Fruit fly (Drosophila melanogaster) whole organism, pupa: ENCODE measurements around the gene sing.

Experiments
- CG10348 ChIP-seq: fragments of 200-800 bp; sonication (Bioruptor generic); IDR thresholded peaks from 2 replicates; pipeline ENCODE4 v1.3.6; 2022; ENCODE audit warnings: missing biosample characterization, missing genetic modification characterization
- CG12605 ChIP-seq: fragments of 200-800 bp; sonication (Bioruptor generic); IDR thresholded peaks from 2 replicates; pipeline ENCODE4 v1.3.6; 2022; ENCODE audit warnings: missing biosample characterization, missing genetic modification characterization
- CG13204 ChIP-seq: fragments of 200-800 bp; sonication (Bioruptor generic); optimal IDR thresholded peaks from 2 replicates; lab custom pipeline; 2018; ENCODE audit warnings: missing biosample characterization, mild to moderate bottlenecking, missing genetic modification characterization, moderate library complexity
- CG14655 ChIP-seq: fragments of 200-800 bp; sonication (Bioruptor generic); optimal IDR thresholded peaks from 3 replicates; lab custom pipeline; 2017; ENCODE audit warnings: mild to moderate bottlenecking, missing biosample characterization, missing genetic modification reagents, missing genetic modification characterization
- CG15710 ChIP-seq: fragments of 200-800 bp; sonication (Bioruptor generic); optimal IDR thresholded peaks from 2 replicates; lab custom pipeline; 2018; ENCODE audit warnings: missing biosample characterization, mild to moderate bottlenecking, missing genetic modification characterization, moderate library complexity
- CG17806 ChIP-seq: fragments of 200-800 bp; sonication (Bioruptor generic); optimal IDR thresholded peaks from 2 replicates; lab custom pipeline; 2018; ENCODE audit warnings: missing biosample characterization, mild to moderate bottlenecking, missing genetic modification characterization, moderate library complexity
- CG32121 ChIP-seq: fragments of 200-800 bp; sonication (Bioruptor generic); IDR thresholded peaks from 2 replicates; pipeline ENCODE4 v1.3.6; 2022; ENCODE audit warnings: missing biosample characterization, missing genetic modification characterization
- CG34367 ChIP-seq: fragments of 200-800 bp; sonication (Bioruptor generic); optimal IDR thresholded peaks from 2 replicates; lab custom pipeline; 2018; ENCODE audit warnings: missing biosample characterization, mild to moderate bottlenecking, missing genetic modification characterization
- CG4496 ChIP-seq: fragments of 200-800 bp; sonication (Bioruptor generic); IDR thresholded peaks from 3 replicates; pipeline ENCODE4 v1.3.6; 2022; ENCODE audit warnings: missing biosample characterization, missing genetic modification characterization
- CG8159 ChIP-seq: fragments of 200-800 bp; sonication (Bioruptor generic); optimal IDR thresholded peaks from 3 replicates; lab custom pipeline; 2018; ENCODE audit warnings: missing biosample characterization, mild to moderate bottlenecking, missing genetic modification characterization, moderate library complexity
- CG8301 ChIP-seq: fragments of 200-800 bp; sonication (Bioruptor generic); optimal IDR thresholded peaks from 2 replicates; lab custom pipeline; 2018; ENCODE audit warnings: missing biosample characterization, mild to moderate bottlenecking, missing genetic modification characterization
- CG9948 ChIP-seq: fragments of 200-800 bp; sonication (Bioruptor generic); optimal IDR thresholded peaks from 2 replicates; lab custom pipeline; 2018; ENCODE audit warnings: missing biosample characterization, mild to moderate bottlenecking, missing genetic modification characterization, moderate library complexity
- D1 ChIP-seq: fragments of 200-800 bp; sonication (Bioruptor generic); optimal IDR thresholded peaks from 2 replicates; lab custom pipeline; 2018; ENCODE audit warnings: missing biosample characterization, mild to moderate bottlenecking, missing genetic modification characterization, moderate library complexity
- EcR ChIP-seq: fragments of 200-800 bp; sonication (Bioruptor generic); optimal IDR thresholded peaks from 3 replicates; lab custom pipeline; 2019; ENCODE audit warnings: missing biosample characterization, missing genetic modification characterization, mild to moderate bottlenecking, moderate library complexity, missing genetic modification reagents
- Ets98B ChIP-seq: fragments of 200-800 bp; sonication (Bioruptor generic); IDR thresholded peaks from 2 replicates; pipeline ENCODE4 v1.3.6; 2022; ENCODE audit warnings: missing biosample characterization, missing genetic modification characterization
- Pif1A ChIP-seq: fragments of 200-800 bp; sonication (Bioruptor generic); optimal IDR thresholded peaks from 3 replicates; lab custom pipeline; 2016; ENCODE audit warnings: missing biosample characterization, missing genetic modification characterization
- Pif1B ChIP-seq: fragments of 200-800 bp; sonication (Bioruptor generic); optimal IDR thresholded peaks from 3 replicates; lab custom pipeline; 2016; ENCODE audit warnings: missing biosample characterization, missing genetic modification characterization
- Snoo ChIP-seq: fragments of 200-800 bp; sonication (Bioruptor generic); optimal IDR thresholded peaks from 3 replicates; lab custom pipeline; 2017; ENCODE audit warnings: missing biosample characterization, mild to moderate bottlenecking, missing genetic modification characterization, inconsistent platforms
- fd96Ca ChIP-seq: fragments of 200-800 bp; sonication (Bioruptor generic); IDR thresholded peaks from 3 replicates; pipeline ENCODE4 v1.3.6; 2022; ENCODE audit warnings: missing biosample characterization, missing genetic modification characterization
- gl ChIP-seq: fragments of 200-800 bp; sonication (Bioruptor generic); optimal IDR thresholded peaks from 2 replicates; lab custom pipeline; 2018; ENCODE audit warnings: missing biosample characterization, mild to moderate bottlenecking, missing genetic modification characterization
- rn ChIP-seq: fragments of 200-800 bp; sonication (Bioruptor generic); IDR thresholded peaks from 2 replicates; pipeline ENCODE4 v1.3.6; 2022; ENCODE audit warnings: missing biosample characterization, missing genetic modification characterization

The sing gene

dm6 chrX:16683765-16684164 is 4.7 kb downstream of the sing start, which contains the start of gene Axs:
Axs (minus strand) TSS chrX:16683895.
- TF ChIP-seq CG12605 (GFP tag; lab: Robert Waterston, UW), result no peak
- TF ChIP-seq CG4496 (GFP tag; lab: Robert Waterston, UW), result 0 out of 3 replicates have a peak, but pooled peaks have one; percentile 13

dm6 chrX:16687400-16688105 is 8.5 kb downstream of the sing start:
- TF ChIP-seq fd96Ca (GFP tag; lab: Robert Waterston, UW) (no peak), rn (no peak), Snoo (no peak), CG13204 (GFP tag; lab: Kevin White, UChicago) (no peak), CG9948 (tag; lab: Kevin White, UChicago) (no peak), CG8301 (no peak), CG15710 (no peak), CG4496 (GFP tag; lab: Robert Waterston, UW) (no peak), CG17806 (tag; lab: Kevin White, UChicago) (no peak), Pif1A (GFP tag; lab: Kevin White, UChicago) (no peak), CG12605 (GFP tag; lab: Robert Waterston, UW) (no peak), D1 (tag; lab: Kevin White, UChicago) (no peak), Ets98B (no peak), CG10348 (GFP tag; lab: Robert Waterston, UW) (no peak), gl (tag; lab: Kevin White, UChicago) (no peak), CG8159 (tag; lab: Kevin White, UChicago) (no peak), CG32121 (GFP tag; lab: Robert Waterston, UW) (no peak), CG14655 (no peak)

dm6 chrX:16688106-16688459 is 9.0 kb downstream of the sing start:
- TF ChIP-seq gl (tag; lab: Kevin White, UChicago), result no peak
- TF ChIP-seq CG4496 (GFP tag; lab: Robert Waterston, UW), result no peak
- TF ChIP-seq D1 (tag; lab: Kevin White, UChicago), result no peak
- no peak for TF ChIP-seq CG9948 (tag; lab: Kevin White, UChicago)
- TF ChIP-seq CG10348 (GFP tag; lab: Robert Waterston, UW), result no peak
- TF ChIP-seq, all 21 proteins: peak for 0

dm6 chrX:16689339-16689738 is 10.2 kb downstream of the sing start:
- TF ChIP-seq CG15710, result no peak
- TF ChIP-seq CG34367 (tag; lab: Kevin White, UChicago), result no peak
- no peak for TF ChIP-seq fd96Ca (GFP tag; lab: Robert Waterston, UW)
- no peak for TF ChIP-seq CG12605 (GFP tag; lab: Robert Waterston, UW)
- no peak for TF ChIP-seq CG13204 (GFP tag; lab: Kevin White, UChicago)
- TF ChIP-seq CG17806 (tag; lab: Kevin White, UChicago), result no peak
- TF ChIP-seq CG32121 (GFP tag; lab: Robert Waterston, UW), result no peak
- no peak for TF ChIP-seq Ets98B
- TF ChIP-seq CG4496 (GFP tag; lab: Robert Waterston, UW), result no peak
- TF ChIP-seq gl (tag; lab: Kevin White, UChicago), result no peak
- TF ChIP-seq CG14655, result no peak
- TF ChIP-seq Pif1B (GFP tag; lab: Kevin White, UChicago), result no peak
- no peak for TF ChIP-seq CG8159 (tag; lab: Kevin White, UChicago)
- no peak for TF ChIP-seq CG8301
- TF ChIP-seq D1 (tag; lab: Kevin White, UChicago), result no peak
- no peak for TF ChIP-seq EcR (GFP tag; lab: Kevin White, UChicago)
- TF ChIP-seq Pif1A (GFP tag; lab: Kevin White, UChicago), result no peak
- no peak for TF ChIP-seq CG9948 (tag; lab: Kevin White, UChicago)
- TF ChIP-seq rn, result no peak
- TF ChIP-seq Snoo, result no peak

- TF ChIP-seq CG15710, result peak; percentile 13
- TF ChIP-seq CG8159 (tag; lab: Kevin White, UChicago), result peak; percentile 35
- TF ChIP-seq rn, result no peak
- TF ChIP-seq CG9948 (tag; lab: Kevin White, UChicago), result peak; percentile 21
- no peak for TF ChIP-seq Ets98B
- peak; percentile 31 for TF ChIP-seq CG17806 (tag; lab: Kevin White, UChicago)
- peak; percentile 20 for TF ChIP-seq CG14655
- TF ChIP-seq gl (tag; lab: Kevin White, UChicago), result no peak
Measured at dm6 chrX:16689966-16690365, 10.9 kb downstream of the sing start.

dm6 chrX:16690499-16690898 is 11.4 kb downstream of the sing start:
- TF ChIP-seq CG13204 (GFP tag; lab: Kevin White, UChicago) (no peak), CG10348 (GFP tag; lab: Robert Waterston, UW) (no peak), Ets98B (no peak), CG14655 (peak; percentile 60), CG4496 (GFP tag; lab: Robert Waterston, UW) (peak; percentile 44; the same call in 1 of the 3 replicates), gl (tag; lab: Kevin White, UChicago) (no peak), CG8301 (peak; percentile 52), CG12605 (GFP tag; lab: Robert Waterston, UW) (peak; percentile 48; the same call in 1 of the 2 replicates), rn (no peak), CG17806 (tag; lab: Kevin White, UChicago) (peak; percentile 36), CG15710 (no peak), D1 (tag; lab: Kevin White, UChicago) (no peak), Snoo (no peak), CG9948 (tag; lab: Kevin White, UChicago) (peak; percentile 50), CG34367 (tag; lab: Kevin White, UChicago) (peak; percentile 12), CG8159 (tag; lab: Kevin White, UChicago) (peak; percentile 4), Pif1B (GFP tag; lab: Kevin White, UChicago) (peak; percentile 39), fd96Ca (GFP tag; lab: Robert Waterston, UW) (peak; percentile 62; the same call in 1 of the 3 replicates), CG32121 (GFP tag; lab: Robert Waterston, UW) (no peak), EcR (GFP tag; lab: Kevin White, UChicago) (no peak), Pif1A (GFP tag; lab: Kevin White, UChicago) (peak; percentile 46)
